Worm (Caenorhabditis elegans) whole organism, L3 larva: ENCODE measurements around the gene bcc-1.

Source experiments
- aly-2 ChIP-seq: fragments of 150-350 bp; optimal IDR thresholded peaks from 2 replicates; lab custom pipeline; 2014; ENCODE audit warnings: missing biosample characterization, missing genetic modification characterization
- ama-1 ChIP-seq: fragments of 150-350 bp; optimal IDR thresholded peaks from 2 replicates; lab custom pipeline; 2018
- egl-27 ChIP-seq: sonication (generic microtip); optimal IDR thresholded peaks from 4 replicates; lab custom pipeline; 2017; ENCODE audit warnings: missing biosample characterization, missing genetic modification reagents, missing genetic modification characterization
- elt-3 ChIP-seq, 3 experiments: fragments of 150-350 bp in 1 of 3; sonication (generic microtip) in 2 of 3; optimal IDR thresholded peaks; 2 replicates in 2 of 3; 4 replicates in 1 of 3; lab custom pipeline; 2014 to 2017; ENCODE audit warnings: missing biosample characterization in 3 of 3, missing genetic modification characterization in 3 of 3
- fkh-10 ChIP-seq: sonication (generic microtip); optimal IDR thresholded peaks from 2 replicates; lab custom pipeline; 2017; ENCODE audit warnings: missing biosample characterization, missing genetic modification reagents, missing genetic modification characterization
- fos-1 ChIP-seq: fragments of 150-350 bp; optimal IDR thresholded peaks from 2 replicates; lab custom pipeline; 2014; ENCODE audit warnings: missing biosample characterization, missing genetic modification characterization
- lin-39 ChIP-seq: fragments of 150-350 bp; optimal IDR thresholded peaks from 2 replicates; lab custom pipeline; 2018; ENCODE audit warnings: missing biosample characterization, missing genetic modification reagents, missing genetic modification characterization
- nhr-11 ChIP-seq: fragments of 150-350 bp; optimal IDR thresholded peaks from 2 replicates; lab custom pipeline; 2014; ENCODE audit warnings: missing biosample characterization, missing genetic modification characterization
- nhr-67 ChIP-seq: fragments of 150-350 bp; optimal IDR thresholded peaks from 2 replicates; lab custom pipeline; 2014; ENCODE audit warnings: missing biosample characterization, missing genetic modification characterization
- pqm-1 ChIP-seq: fragments of 150-350 bp; optimal IDR thresholded peaks from 2 replicates; lab custom pipeline; 2017; ENCODE audit warnings: missing biosample characterization, missing genetic modification characterization, inconsistent platforms
- unc-62 ChIP-seq: fragments of 150-350 bp; sonication (generic microtip); optimal IDR thresholded peaks from 4 replicates; lab custom pipeline; 2014; ENCODE audit warnings: missing biosample characterization, missing genetic modification reagents, missing genetic modification characterization
- ztf-11 ChIP-seq: fragments of 150-350 bp; optimal IDR thresholded peaks from 2 replicates; lab custom pipeline; 2014; ENCODE audit warnings: missing biosample characterization, missing genetic modification characterization

- no peak for TF ChIP-seq egl-27 (tag; lab: Kevin White, UChicago)
- TF ChIP-seq ztf-11 (tag; lab: Kevin White, UChicago), result no peak
- no peak for TF ChIP-seq nhr-11 (tag; lab: Kevin White, UChicago)
- no peak for TF ChIP-seq nhr-67 (tag; lab: Kevin White, UChicago)
- no peak for TF ChIP-seq fos-1 (tag; lab: Kevin White, UChicago)
- TF ChIP-seq ama-1 (lab: Kevin White, UChicago), result no peak
- TF ChIP-seq pqm-1, result no peak
- no peak for TF ChIP-seq elt-3 (tag; optimal IDR thresholded peaks at IDR 0.05; lab: Kevin White, UChicago)
- TF ChIP-seq aly-2 (tag; lab: Kevin White, UChicago), result no peak
- no peak for TF ChIP-seq fkh-10 (GFP tag; lab: Kevin White, UChicago)
- no peak for TF ChIP-seq unc-62 (GFP tag; lab: Kevin White, UChicago)
- TF ChIP-seq lin-39 (tag; lab: Kevin White, UChicago), result no peak
Observed at ce11 chrIV:11101383-11101782, 9.0 kb upstream of the bcc-1 start, which contains the start of gene srlf-18.
